Fruit fly (Drosophila melanogaster) whole organism, embryonic: Measurements from ENCODE around the gene CG14431.

Experiments
- Aef1 ChIP-seq: fragments of 200-800 bp; sonication (Bioruptor generic); IDR thresholded peaks from 3 replicates; pipeline ENCODE4 v1.3.6; 2022; ENCODE audit warnings: missing biosample characterization, missing genetic modification characterization
- B-H2 ChIP-seq: fragments of 200-800 bp; sonication (Bioruptor generic); optimal IDR thresholded peaks from 2 replicates; lab custom pipeline; 2018; ENCODE audit warnings: missing biosample characterization, mild to moderate bottlenecking, missing genetic modification characterization
- C15 ChIP-seq: fragments of 200-800 bp; sonication (Bioruptor generic); IDR thresholded peaks from 3 replicates; pipeline ENCODE4 v1.3.6; 2022; ENCODE audit warnings: missing biosample characterization, missing genetic modification characterization
- CG10979 ChIP-seq: fragments of 200-800 bp; sonication (Bioruptor generic); optimal IDR thresholded peaks from 2 replicates; lab custom pipeline; 2018; ENCODE audit warnings: missing biosample characterization, mild to moderate bottlenecking, missing genetic modification characterization, moderate library complexity
- CG13894 ChIP-seq: fragments of 200-800 bp; sonication (Bioruptor generic); optimal IDR thresholded peaks from 3 replicates; lab custom pipeline; 2018; ENCODE audit warnings: missing biosample characterization, mild to moderate bottlenecking, missing genetic modification characterization, moderate library complexity
- CG14441 ChIP-seq: fragments of 200-800 bp; sonication (Bioruptor generic); IDR thresholded peaks from 2 replicates; pipeline ENCODE4 v1.3.6; 2022; ENCODE audit warnings: missing biosample characterization, missing genetic modification characterization
- CG1603 ChIP-seq: fragments of 200-800 bp; sonication (Bioruptor generic); optimal IDR thresholded peaks from 2 replicates; lab custom pipeline; 2019; ENCODE audit warnings: missing biosample characterization, mild to moderate bottlenecking, missing genetic modification characterization, moderate library complexity
- CG1832 ChIP-seq: fragments of 200-800 bp; sonication (Bioruptor generic); optimal IDR thresholded peaks from 2 replicates; lab custom pipeline; 2017; ENCODE audit warnings: missing biosample characterization, mild to moderate bottlenecking, missing genetic modification characterization, inconsistent platforms
- CG2202 ChIP-seq: fragments of 200-800 bp; sonication (Bioruptor generic); optimal IDR thresholded peaks from 2 replicates; lab custom pipeline; 2018; ENCODE audit warnings: missing biosample characterization, mild to moderate bottlenecking, missing genetic modification characterization
- CG30020 ChIP-seq: fragments of 200-800 bp; optimal IDR thresholded peaks from 2 replicates; lab custom pipeline; 2019; ENCODE audit warnings: missing biosample characterization, mild to moderate bottlenecking, missing genetic modification characterization, moderate library complexity
- CG31224 ChIP-seq: fragments of 200-800 bp; sonication (Bioruptor generic); IDR thresholded peaks from 2 replicates; pipeline ENCODE4 v1.3.6; 2022; ENCODE audit warnings: missing biosample characterization, missing genetic modification characterization
- CG34224 ChIP-seq: fragments of 200-800 bp; sonication (Bioruptor generic); IDR thresholded peaks from 3 replicates; pipeline ENCODE4 v1.3.6; 2022; ENCODE audit warnings: missing biosample characterization, missing genetic modification characterization; ENCODE audit not compliant: partially characterized antibody
- CG4707 ChIP-seq: fragments of 200-800 bp; sonication (Bioruptor generic); optimal IDR thresholded peaks from 2 replicates; lab custom pipeline; 2018; ENCODE audit warnings: missing biosample characterization, mild to moderate bottlenecking, missing genetic modification characterization, moderate library complexity
- CG4730 ChIP-seq: fragments of 200-800 bp; sonication (Bioruptor generic); IDR thresholded peaks from 2 replicates; pipeline ENCODE4 v1.3.6; 2022; ENCODE audit warnings: missing biosample characterization, missing genetic modification characterization
- CG5245 ChIP-seq: fragments of 200-800 bp; sonication (Bioruptor generic); optimal IDR thresholded peaks from 3 replicates; lab custom pipeline; 2016; ENCODE audit warnings: missing biosample characterization, missing genetic modification characterization
- CG5953 ChIP-seq: fragments of 200-800 bp; sonication (Bioruptor generic); IDR thresholded peaks from 2 replicates; pipeline ENCODE4 v1.3.6; 2022; ENCODE audit warnings: missing biosample characterization, missing genetic modification characterization
- CG7271 ChIP-seq: fragments of 200-800 bp; sonication (Bioruptor generic); optimal IDR thresholded peaks from 2 replicates; lab custom pipeline; 2018; ENCODE audit warnings: missing biosample characterization, mild to moderate bottlenecking, missing genetic modification characterization, moderate library complexity
- CG8290 ChIP-seq, 3 experiments: fragments of 200-800 bp; sonication (Bioruptor generic); optimal IDR thresholded peaks; 2 replicates each; lab custom pipeline; 2016 to 2019; ENCODE audit warnings: missing biosample characterization in 3 of 3, missing genetic modification characterization in 3 of 3, mild to moderate bottlenecking in 2 of 3, moderate library complexity in 1 of 3
- CG8944 ChIP-seq: fragments of 200-800 bp; sonication (Bioruptor generic); optimal IDR thresholded peaks from 3 replicates; lab custom pipeline; 2016; ENCODE audit warnings: missing biosample characterization, missing genetic modification characterization
- CTCF ChIP-seq: fragments of 200-800 bp; sonication (Bioruptor generic); optimal IDR thresholded peaks from 2 replicates; lab custom pipeline; 2017; ENCODE audit warnings: missing biosample characterization, mild to moderate bottlenecking, missing genetic modification characterization, moderate library complexity
- Dref ChIP-seq: fragments of 200-800 bp; sonication (Bioruptor generic); IDR thresholded peaks from 2 replicates; pipeline ENCODE4 v1.3.6; 2022; ENCODE audit warnings: missing biosample characterization, missing genetic modification characterization
- Eip74EF ChIP-seq, 2 experiments: fragments of 200-800 bp in 1 of 2; fragments of >200 bp in 1 of 2; sonication (Bioruptor generic) in 1 of 2; optimal IDR thresholded peaks; 2 replicates each; lab custom pipeline; 2017 to 2019; ENCODE audit warnings: missing biosample characterization in 2 of 2, missing genetic modification characterization in 2 of 2, mild to moderate bottlenecking in 1 of 2, moderate library complexity in 1 of 2
- Ets97D ChIP-seq: fragments of 200-800 bp; sonication (Bioruptor generic); optimal IDR thresholded peaks from 3 replicates; lab custom pipeline; 2016; ENCODE audit warnings: missing biosample characterization, missing genetic modification characterization
- Hr78 ChIP-seq, 2 experiments: fragments of 200-800 bp in 1 of 2; fragments of >200 bp in 1 of 2; sonication (Bioruptor generic) in 1 of 2; optimal IDR thresholded peaks; 2 replicates each; lab custom pipeline; 2017 to 2019; ENCODE audit warnings: missing biosample characterization in 2 of 2, missing genetic modification characterization in 2 of 2, mild to moderate bottlenecking in 1 of 2, moderate library complexity in 1 of 2
- MBD-R2 ChIP-seq: fragments of 200-800 bp; sonication (Bioruptor generic); IDR thresholded peaks from 2 replicates; pipeline ENCODE4 v1.3.6; 2022; ENCODE audit warnings: missing biosample characterization, missing genetic modification characterization
- Pdp1 ChIP-seq, 2 experiments: fragments of 200-800 bp; sonication (Bioruptor generic); optimal IDR thresholded peaks; 3 replicates each; lab custom pipeline; 2016; ENCODE audit warnings: missing biosample characterization in 2 of 2, missing genetic modification characterization in 2 of 2, mild to moderate bottlenecking in 1 of 2, moderate library complexity in 1 of 2
- Taf1 ChIP-seq: fragments of 200-800 bp; sonication (Bioruptor generic); IDR thresholded peaks from 2 replicates; pipeline ENCODE4 v1.3.6; 2022; ENCODE audit warnings: missing biosample characterization, missing genetic modification characterization
- bcd ChIP-seq: fragments of 200-800 bp; sonication (Bioruptor generic); optimal IDR thresholded peaks from 2 replicates; lab custom pipeline; 2017; ENCODE audit warnings: missing biosample characterization, mild to moderate bottlenecking, missing genetic modification characterization
- bsh ChIP-seq, 2 experiments: fragments of 200-800 bp; sonication (Bioruptor generic); optimal IDR thresholded peaks; 2 replicates each; lab custom pipeline; 2017 to 2018; ENCODE audit warnings: mild to moderate bottlenecking in 2 of 2, missing biosample characterization in 2 of 2, missing genetic modification characterization in 2 of 2, moderate library complexity in 1 of 2
- dysf ChIP-seq: fragments of 200-800 bp; sonication (Bioruptor generic); IDR thresholded peaks from 3 replicates; pipeline ENCODE4 v1.3.6; 2022; ENCODE audit warnings: missing biosample characterization, missing genetic modification characterization
- esg ChIP-seq: fragments of 200-800 bp; sonication (Bioruptor generic); conservative IDR thresholded peaks from 2 replicates; pipeline ENCODE4 v1.3.6; 2022; ENCODE audit warnings: missing biosample characterization, missing genetic modification characterization
- eyg ChIP-seq: fragments of 200-800 bp; sonication (Bioruptor generic); optimal IDR thresholded peaks from 3 replicates; lab custom pipeline; 2016; ENCODE audit warnings: missing biosample characterization, missing genetic modification characterization
- fru ChIP-seq: fragments of >200 bp; optimal IDR thresholded peaks from 2 replicates; lab custom pipeline; 2017
- gem ChIP-seq: fragments of 200-800 bp; sonication (Bioruptor generic); optimal IDR thresholded peaks from 2 replicates; lab custom pipeline; 2019; ENCODE audit warnings: missing biosample characterization, mild to moderate bottlenecking, missing genetic modification characterization, moderate library complexity
- grau ChIP-seq: fragments of 200-800 bp; optimal IDR thresholded peaks from 3 replicates; lab custom pipeline; 2019; ENCODE audit warnings: missing biosample characterization, mild to moderate bottlenecking, missing genetic modification characterization, moderate library complexity
- jumu ChIP-seq: fragments of 200-800 bp; sonication (Bioruptor generic); optimal IDR thresholded peaks from 3 replicates; lab custom pipeline; 2016; ENCODE audit warnings: missing biosample characterization, missing genetic modification characterization
- lbe ChIP-seq: fragments of 200-800 bp; sonication (Bioruptor generic); optimal IDR thresholded peaks from 2 replicates; lab custom pipeline; 2016; ENCODE audit warnings: missing biosample characterization, mild to moderate bottlenecking, missing genetic modification characterization
- maf-S ChIP-seq: fragments of 200-800 bp; sonication (Bioruptor generic); optimal IDR thresholded peaks from 2 replicates; lab custom pipeline; 2016; ENCODE audit warnings: missing biosample characterization, missing genetic modification characterization
- mam ChIP-seq: fragments of 200-800 bp; sonication (Bioruptor generic); optimal IDR thresholded peaks from 3 replicates; lab custom pipeline; 2016; ENCODE audit warnings: missing biosample characterization, missing genetic modification characterization
- phol ChIP-seq: fragments of 200-800 bp; sonication (Bioruptor generic); optimal IDR thresholded peaks from 3 replicates; lab custom pipeline; 2018; ENCODE audit warnings: missing biosample characterization, mild to moderate bottlenecking, missing genetic modification characterization, moderate library complexity
- sd ChIP-seq: fragments of 200-800 bp; sonication (Bioruptor generic); optimal IDR thresholded peaks from 3 replicates; lab custom pipeline; 2018; ENCODE audit warnings: missing biosample characterization, mild to moderate bottlenecking, missing genetic modification characterization, moderate library complexity
- sens ChIP-seq: fragments of 200-800 bp; sonication (Bioruptor generic); peaks from one replicate; lab custom pipeline; 2016; ENCODE audit warnings: missing biosample characterization, missing genetic modification characterization
- shn ChIP-seq: fragments of 200-800 bp; sonication (Bioruptor generic); optimal IDR thresholded peaks from 3 replicates; lab custom pipeline; 2016; ENCODE audit warnings: missing biosample characterization, missing genetic modification characterization
- ttk ChIP-seq: fragments of 200-800 bp; sonication (Bioruptor generic); IDR thresholded peaks from 2 replicates; pipeline ENCODE4 v2.1.2; 2022; ENCODE audit warnings: missing biosample characterization, missing genetic modification characterization
- vvl ChIP-seq: fragments of 200-800 bp; sonication (Bioruptor generic); IDR thresholded peaks from 2 replicates; pipeline ENCODE4 v1.3.6; 2022; ENCODE audit warnings: missing biosample characterization, missing genetic modification characterization

Gene CG14431

dm6 chrX:7005444-7005843, 97.4 kb downstream of the CG14431 start:
- TF ChIP-seq CG8290 (GFP tag; optimal IDR thresholded peaks at IDR 0.05; lab: Kevin White, UChicago) = peak; percentile 8
- TF ChIP-seq CG8290 (tag; optimal IDR thresholded peaks at IDR 0.05; lab: Kevin White, UChicago) = no peak
- peak; percentile 82 for TF ChIP-seq CTCF (GFP tag; lab: Kevin White, UChicago)
- TF ChIP-seq sens (GFP tag; lab: Kevin White, UChicago) = peak; percentile 35
- TF ChIP-seq Pdp1 (GFP tag; optimal IDR thresholded peaks at IDR 0.05; lab: Kevin White, UChicago) = peak in 1 of 2 experiments; percentile 36
- TF ChIP-seq CG14441 (GFP tag; lab: Robert Waterston, UW) = no peak
- TF ChIP-seq, all 482 proteins: peak for 4

dm6 chrX:7007693-7008092, 99.6 kb downstream of the CG14431 start:
- peak; percentile 2 for TF ChIP-seq CG10979 (tag; lab: Kevin White, UChicago)
- no peak for TF ChIP-seq Eip74EF (GFP tag; optimal IDR thresholded peaks at IDR 0.05; lab: Kevin White, UChicago)
- TF ChIP-seq MBD-R2 = no peak
- TF ChIP-seq gem (tag; lab: Kevin White, UChicago) = peak; percentile 5
- no peak for TF ChIP-seq vvl (GFP tag; lab: Robert Waterston, UW)
- peak; percentile 83 for TF ChIP-seq sens (GFP tag; lab: Kevin White, UChicago)

dm6 chrX:7008102-7009087, 100.3 kb downstream of the CG14431 start:
- TF ChIP-seq CG31224 (GFP tag; lab: Robert Waterston, UW) (no peak), ttk (GFP tag; lab: Robert Waterston, UW) (no peak), maf-S (GFP tag; lab: Kevin White, UChicago) (no peak), esg (GFP tag; lab: Robert Waterston, UW) (no peak), C15 (no peak), fru (lab: Kevin White, UChicago) (no peak), CG4730 (GFP tag; lab: Robert Waterston, UW) (no peak), Aef1 (no peak), bsh (GFP tag; optimal IDR thresholded peaks at IDR 0.05; lab: Kevin White, UChicago) (peak; percentile 36), phol (peak; percentile 15), Ets97D (GFP tag; lab: Kevin White, UChicago) (no peak), CG1603 (tag; lab: Kevin White, UChicago) (peak; percentile 8), CG8944 (GFP tag; lab: Kevin White, UChicago) (no peak), CG4707 (GFP tag; lab: Kevin White, UChicago) (no peak), B-H2 (GFP tag; lab: Kevin White, UChicago) (no peak), Dref (no peak), Taf1 (GFP tag; lab: Robert Waterston, UW) (no peak), eyg (GFP tag; lab: Kevin White, UChicago) (no peak), jumu (GFP tag; lab: Kevin White, UChicago) (no peak), CG8290 (GFP tag; optimal IDR thresholded peaks at IDR 0.05; lab: Kevin White, UChicago) (no peak), CG8290 (tag; optimal IDR thresholded peaks at IDR 0.05; lab: Kevin White, UChicago) (no peak), Hr78 (GFP tag; optimal IDR thresholded peaks at IDR 0.05; lab: Kevin White, UChicago) (peak in 1 of 2 experiments; percentile 21), CG34224 (GFP tag; lab: Robert Waterston, UW) (0 out of 3 replicates have a peak, but pooled peaks have one; percentile 23), dysf (GFP tag; lab: Robert Waterston, UW) (no peak), lbe (GFP tag; lab: Kevin White, UChicago) (peak; percentile 23), CG30020 (tag; lab: Kevin White, UChicago) (no peak), CG7271 (tag; lab: Kevin White, UChicago) (no peak), CG1832 (GFP tag; lab: Kevin White, UChicago) (no peak), CG2202 (tag; lab: Kevin White, UChicago) (no peak), shn (GFP tag; lab: Kevin White, UChicago) (no peak), CG5245 (GFP tag; lab: Kevin White, UChicago) (no peak), bcd (no peak), CG5953 (no peak), grau (tag; lab: Kevin White, UChicago) (peak; percentile 85), mam (GFP tag; lab: Kevin White, UChicago) (no peak), sd (tag; lab: Kevin White, UChicago) (peak; percentile 54), CG13894 (tag; lab: Kevin White, UChicago) (no peak)
